Worm (Caenorhabditis elegans) whole organism, L2 larva: Measurements from ENCODE around the gene rbbp-5.

ENCODE experiments used
- C34F6.9 ChIP-seq: fragments of 150-350 bp; optimal IDR thresholded peaks from 2 replicates; lab custom pipeline; 2014; ENCODE audit warnings: missing biosample characterization, missing genetic modification characterization
- F13H6.1 ChIP-seq: sonication (generic microtip); optimal IDR thresholded peaks from 2 replicates; lab custom pipeline; 2016; ENCODE audit warnings: missing genetic modification characterization, missing compliant biosample characterization
- R02D3.7 ChIP-seq: fragments of 150-350 bp; optimal IDR thresholded peaks from 2 replicates; lab custom pipeline; 2014; ENCODE audit warnings: missing biosample characterization, missing genetic modification characterization
- Y55F3AM.14 ChIP-seq: fragments of 200-800 bp; sonication (Bioruptor generic); optimal IDR thresholded peaks from 2 replicates; lab custom pipeline; 2018; ENCODE audit warnings: mild to moderate bottlenecking, missing genetic modification characterization, missing compliant biosample characterization
- ZK546.5 ChIP-seq: sonication (generic microtip); optimal IDR thresholded peaks from 2 replicates; lab custom pipeline; 2017; ENCODE audit warnings: missing biosample characterization, missing genetic modification characterization
- alr-1 ChIP-seq: fragments of 150-350 bp; optimal IDR thresholded peaks from 2 replicates; lab custom pipeline; 2014; ENCODE audit warnings: missing biosample characterization, missing genetic modification characterization
- aly-2 ChIP-seq: fragments of 150-350 bp; optimal IDR thresholded peaks from 2 replicates; lab custom pipeline; 2014; ENCODE audit warnings: missing biosample characterization, missing genetic modification characterization
- ama-1 ChIP-seq: fragments of 150-350 bp; optimal IDR thresholded peaks from 2 replicates; lab custom pipeline; 2018; ENCODE audit warnings: inconsistent platforms
- blmp-1 ChIP-seq: sonication (generic microtip); optimal IDR thresholded peaks from 2 replicates; lab custom pipeline; 2017; ENCODE audit warnings: missing genetic modification characterization, mild to moderate bottlenecking, missing compliant biosample characterization, antibody characterized with exemption, moderate library complexity; ENCODE audit not compliant: insufficient read depth
- ceh-16 ChIP-seq: fragments of 150-350 bp; optimal IDR thresholded peaks from 2 replicates; lab custom pipeline; 2014; ENCODE audit warnings: missing biosample characterization, missing genetic modification characterization
- ceh-82 ChIP-seq: fragments of 150-350 bp; optimal IDR thresholded peaks from 2 replicates; lab custom pipeline; 2014; ENCODE audit warnings: missing biosample characterization, missing genetic modification characterization
- crh-2 ChIP-seq: sonication (generic microtip); optimal IDR thresholded peaks from 2 replicates; lab custom pipeline; 2017; ENCODE audit warnings: missing biosample characterization, missing genetic modification characterization
- dmd-4 ChIP-seq: sonication (generic microtip); optimal IDR thresholded peaks from 2 replicates; lab custom pipeline; 2017; ENCODE audit warnings: missing biosample characterization, missing genetic modification characterization
- egl-27 ChIP-seq: sonication (generic microtip); optimal IDR thresholded peaks from 3 replicates; lab custom pipeline; 2017; ENCODE audit warnings: missing biosample characterization, missing genetic modification reagents, missing genetic modification characterization
- elt-1 ChIP-seq: fragments of 150-350 bp; optimal IDR thresholded peaks from 2 replicates; lab custom pipeline; 2014; ENCODE audit warnings: missing biosample characterization, missing genetic modification characterization
- elt-3 ChIP-seq: sonication (generic microtip); optimal IDR thresholded peaks from 2 replicates; lab custom pipeline; 2017; ENCODE audit warnings: missing biosample characterization, missing genetic modification characterization
- fos-1 ChIP-seq: fragments of 150-350 bp; optimal IDR thresholded peaks from 2 replicates; lab custom pipeline; 2014; ENCODE audit warnings: missing biosample characterization, missing genetic modification characterization
- gmeb-1 ChIP-seq: fragments of 150-350 bp; optimal IDR thresholded peaks from 2 replicates; lab custom pipeline; 2014; ENCODE audit warnings: missing biosample characterization, missing genetic modification characterization
- lin-11 ChIP-seq: fragments of 150-350 bp; sonication (generic microtip); optimal IDR thresholded peaks from 2 replicates; lab custom pipeline; 2014; ENCODE audit warnings: missing biosample characterization, missing genetic modification characterization, inconsistent platforms, mixed read lengths
- lin-13 ChIP-seq: fragments of 150-350 bp; optimal IDR thresholded peaks from 2 replicates; lab custom pipeline; 2014; ENCODE audit warnings: missing biosample characterization, missing genetic modification reagents, missing genetic modification characterization
- lin-39 ChIP-seq: fragments of 150-350 bp; optimal IDR thresholded peaks from 2 replicates; lab custom pipeline; 2014; ENCODE audit warnings: missing biosample characterization, missing genetic modification reagents, missing genetic modification characterization
- lsy-2 ChIP-seq, 2 experiments: fragments of 150-350 bp in 1 of 2; sonication (generic microtip) in 1 of 2; optimal IDR thresholded peaks; 2 replicates each; lab custom pipeline; 2014 to 2017; ENCODE audit warnings: missing biosample characterization in 2 of 2, missing genetic modification characterization in 2 of 2
- mab-5 ChIP-seq: fragments of 150-350 bp; optimal IDR thresholded peaks from 2 replicates; lab custom pipeline; 2014; ENCODE audit warnings: missing biosample characterization, missing genetic modification characterization
- mbf-1 ChIP-seq: sonication (generic microtip); optimal IDR thresholded peaks from 2 replicates; lab custom pipeline; 2017; ENCODE audit warnings: missing biosample characterization, missing genetic modification characterization
- mdl-1 ChIP-seq, 2 experiments: fragments of 150-350 bp in 1 of 2; sonication (generic microtip) in 1 of 2; optimal IDR thresholded peaks; 2 replicates each; lab custom pipeline; 2017; ENCODE audit warnings: missing biosample characterization in 2 of 2, missing genetic modification characterization in 2 of 2
- nhr-10 ChIP-seq: sonication (generic microtip); optimal IDR thresholded peaks from 2 replicates; lab custom pipeline; 2017; ENCODE audit warnings: missing biosample characterization, missing genetic modification characterization
- nhr-11 ChIP-seq: fragments of 150-350 bp; optimal IDR thresholded peaks from 2 replicates; lab custom pipeline; 2014; ENCODE audit warnings: missing biosample characterization, missing genetic modification characterization
- nhr-12 ChIP-seq: fragments of 150-350 bp; optimal IDR thresholded peaks from 2 replicates; lab custom pipeline; 2014; ENCODE audit warnings: missing biosample characterization, missing genetic modification characterization
- nhr-129 ChIP-seq: fragments of 150-350 bp; optimal IDR thresholded peaks from 2 replicates; lab custom pipeline; 2014; ENCODE audit warnings: missing biosample characterization, missing genetic modification characterization
- nhr-21 ChIP-seq: fragments of 150-350 bp; optimal IDR thresholded peaks from 2 replicates; lab custom pipeline; 2014; ENCODE audit warnings: missing biosample characterization, missing genetic modification characterization
- nhr-23 ChIP-seq: fragments of 150-350 bp; optimal IDR thresholded peaks from 2 replicates; lab custom pipeline; 2014; ENCODE audit warnings: missing biosample characterization, missing genetic modification reagents, missing genetic modification characterization
- nhr-237 ChIP-seq: fragments of 150-350 bp; optimal IDR thresholded peaks from 2 replicates; lab custom pipeline; 2014; ENCODE audit warnings: missing biosample characterization, missing genetic modification characterization
- nhr-25 ChIP-seq: fragments of 150-350 bp; sonication (generic microtip); optimal IDR thresholded peaks from 3 replicates; lab custom pipeline; 2014; ENCODE audit warnings: missing biosample characterization, missing genetic modification characterization
- nhr-6 ChIP-seq: fragments of 150-350 bp; optimal IDR thresholded peaks from 2 replicates; lab custom pipeline; 2014; ENCODE audit warnings: missing biosample characterization, missing genetic modification characterization
- nhr-77 ChIP-seq: fragments of 150-350 bp; optimal IDR thresholded peaks from 2 replicates; lab custom pipeline; 2014; ENCODE audit warnings: missing biosample characterization, missing genetic modification characterization
- peb-1 ChIP-seq: fragments of 150-350 bp; optimal IDR thresholded peaks from 2 replicates; lab custom pipeline; 2014; ENCODE audit warnings: missing biosample characterization, missing genetic modification characterization
- sem-4 ChIP-seq: fragments of 150-350 bp; optimal IDR thresholded peaks from 2 replicates; lab custom pipeline; 2014; ENCODE audit warnings: missing biosample characterization, missing genetic modification reagents, missing genetic modification characterization
- skn-1 ChIP-seq: sonication (generic microtip); optimal IDR thresholded peaks from 2 replicates; lab custom pipeline; 2017; ENCODE audit warnings: missing biosample characterization, missing genetic modification characterization
- sma-3 ChIP-seq: sonication (generic microtip); optimal IDR thresholded peaks from 2 replicates; lab custom pipeline; 2016; ENCODE audit warnings: missing genetic modification reagents, missing genetic modification characterization, missing compliant biosample characterization
- sma-9 ChIP-seq, 2 experiments: fragments of 150-350 bp in 1 of 2; sonication (generic microtip) in 1 of 2; optimal IDR thresholded peaks; 2 replicates each; lab custom pipeline; 2014 to 2016; ENCODE audit warnings: missing genetic modification characterization in 2 of 2, mild to moderate bottlenecking in 1 of 2, missing biosample characterization in 1 of 2, missing compliant biosample characterization in 1 of 2, missing genetic modification reagents in 1 of 2, moderate library complexity in 1 of 2
- snpc-4 ChIP-seq: fragments of 150-350 bp; optimal IDR thresholded peaks from 2 replicates; lab custom pipeline; 2014; ENCODE audit warnings: missing biosample characterization, missing genetic modification characterization
- unc-39 ChIP-seq: fragments of 150-350 bp; optimal IDR thresholded peaks from 2 replicates; lab custom pipeline; 2014; ENCODE audit warnings: missing biosample characterization, missing genetic modification characterization
- unc-55 ChIP-seq: fragments of 150-350 bp; sonication (generic microtip); optimal IDR thresholded peaks from 3 replicates; lab custom pipeline; 2014; ENCODE audit warnings: missing biosample characterization, missing genetic modification reagents, missing genetic modification characterization
- unc-62 ChIP-seq: fragments of 150-350 bp; optimal IDR thresholded peaks from 2 replicates; lab custom pipeline; 2014; ENCODE audit warnings: missing biosample characterization, missing genetic modification reagents, missing genetic modification characterization
- zag-1 ChIP-seq: fragments of 150-350 bp; optimal IDR thresholded peaks from 2 replicates; lab custom pipeline; 2014; ENCODE audit warnings: missing biosample characterization, missing genetic modification characterization
- ztf-1 ChIP-seq: fragments of 200-800 bp; sonication (Bioruptor generic); conservative IDR thresholded peaks from 2 replicates; pipeline ENCODE4 v1.3.6; 2022; ENCODE audit warnings: missing genetic modification characterization, missing compliant biosample characterization
- ztf-11 ChIP-seq: sonication (generic microtip); optimal IDR thresholded peaks from 2 replicates; lab custom pipeline; 2017; ENCODE audit warnings: missing biosample characterization, missing genetic modification characterization
- ztf-4 ChIP-seq: fragments of 150-350 bp; optimal IDR thresholded peaks from 2 replicates; lab custom pipeline; 2014; ENCODE audit warnings: missing biosample characterization, missing genetic modification characterization

rbbp-5 gene

DNA sequence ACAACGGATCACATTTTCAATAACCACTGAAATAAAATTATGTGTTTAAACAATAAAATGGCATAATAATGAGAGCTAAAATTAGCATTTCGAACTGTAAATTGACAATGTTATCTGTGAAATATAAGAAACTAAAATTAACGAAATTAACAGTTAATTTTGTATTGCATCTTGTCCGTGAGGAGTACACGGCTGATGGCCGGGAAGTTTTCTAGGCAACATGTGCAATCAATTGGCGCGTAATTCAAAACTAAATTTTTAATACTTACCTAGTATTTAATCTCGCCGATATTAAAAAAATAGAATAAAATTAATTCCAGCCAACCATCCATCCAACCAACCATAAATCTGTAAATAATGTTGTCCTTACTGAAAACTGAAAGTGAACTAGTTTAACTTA lies 36.1 kb upstream of the rbbp-5 start:
- TF ChIP-seq nhr-21 (peak; percentile 79), unc-62 (GFP tag; lab: Kevin White, UChicago) (no peak), ama-1 (lab: Kevin White, UChicago) (no peak), ZK546.5 (tag; lab: Kevin White, UChicago) (no peak), ztf-1 (GFP tag; lab: Robert Waterston, UW) (no peak), C34F6.9 (tag; lab: Kevin White, UChicago) (peak; percentile 70), lin-11 (no peak), nhr-12 (no peak), zag-1 (peak; percentile 4), snpc-4 (tag; lab: Kevin White, UChicago) (peak; percentile 72), R02D3.7 (no peak), fos-1 (tag; lab: Kevin White, UChicago) (peak; percentile 5), ceh-82 (tag; lab: Kevin White, UChicago) (no peak), unc-39 (no peak), lin-13 (GFP tag; lab: Kevin White, UChicago) (peak; percentile 71), lsy-2 (tag; optimal IDR thresholded peaks at IDR 0.05; lab: Kevin White, UChicago) (peak; percentile 77 to 91), lin-39 (no peak), mab-5 (tag; lab: Kevin White, UChicago) (peak; percentile 43), sma-9 (GFP tag; optimal IDR thresholded peaks at IDR 0.05; lab: Kevin White, UChicago) (peak; percentile 95), sma-9 (tag; optimal IDR thresholded peaks at IDR 0.05; lab: Kevin White, UChicago) (no peak), ztf-4 (tag; lab: Kevin White, UChicago) (peak; percentile 43), elt-3 (tag; lab: Kevin White, UChicago) (no peak), sma-3 (peak; percentile 90), ztf-11 (tag; lab: Kevin White, UChicago) (no peak), mbf-1 (tag; lab: Kevin White, UChicago) (no peak), elt-1 (tag; lab: Kevin White, UChicago) (no peak), unc-55 (peak; percentile 75), nhr-10 (tag; lab: Kevin White, UChicago) (no peak), Y55F3AM.14 (GFP tag; lab: Kevin White, UChicago) (no peak), nhr-129 (peak; percentile 56), peb-1 (no peak), sem-4 (peak; percentile 59), crh-2 (tag; lab: Kevin White, UChicago) (peak; percentile 77), gmeb-1 (tag; lab: Kevin White, UChicago) (peak; percentile 98), blmp-1 (tag; lab: Kevin White, UChicago) (peak; percentile 50), nhr-6 (tag; lab: Kevin White, UChicago) (peak; percentile 72), egl-27 (tag; lab: Kevin White, UChicago) (peak; percentile 36), dmd-4 (peak; percentile 6), mdl-1 (tag; optimal IDR thresholded peaks at IDR 0.05; lab: Kevin White, UChicago) (no peak), nhr-23 (tag; lab: Kevin White, UChicago) (no peak), skn-1 (tag; lab: Kevin White, UChicago) (no peak), alr-1 (no peak), nhr-11 (tag; lab: Kevin White, UChicago) (no peak), F13H6.1 (tag; lab: Kevin White, UChicago) (peak; percentile 83), ceh-16 (tag; lab: Kevin White, UChicago) (peak; percentile 45), nhr-77 (tag; lab: Kevin White, UChicago) (no peak), nhr-25 (tag; lab: Kevin White, UChicago) (no peak), aly-2 (tag; lab: Kevin White, UChicago) (no peak), nhr-237 (tag; lab: Kevin White, UChicago) (no peak)
